Worm (Caenorhabditis elegans) whole organism, midembryonic: ENCODE data around the gene ugt-53.

Experiments
- T22C8.4 ChIP-seq: fragments of 200-800 bp; sonication (Bioruptor generic); IDR thresholded peaks from 2 replicates; pipeline ENCODE4 v1.3.6; 2022; ENCODE audit warnings: missing genetic modification characterization, missing compliant biosample characterization
- cog-1 ChIP-seq: sonication (generic microtip); optimal IDR thresholded peaks from 2 replicates; lab custom pipeline; 2016; ENCODE audit warnings: missing genetic modification characterization, missing compliant biosample characterization
- flt-1 ChIP-seq: fragments of 200-800 bp; sonication (Bioruptor generic); IDR thresholded peaks from 2 replicates; pipeline ENCODE4 v1.3.6; 2022; ENCODE audit warnings: missing genetic modification characterization, missing compliant biosample characterization
- klf-2 ChIP-seq: fragments of 200-800 bp; sonication (Bioruptor generic); conservative IDR thresholded peaks from 2 replicates; pipeline ENCODE4 v1.3.6; 2022; ENCODE audit warnings: missing genetic modification reagents, missing genetic modification characterization, missing compliant biosample characterization
- med-1 ChIP-seq: sonication (generic microtip); optimal IDR thresholded peaks from 2 replicates; lab custom pipeline; 2017; ENCODE audit warnings: missing genetic modification characterization, mild to moderate bottlenecking, missing compliant biosample characterization, antibody characterized with exemption, missing genetic modification reagents; ENCODE audit not compliant: insufficient read depth
- tab-1 ChIP-seq: fragments of 200-800 bp; sonication (Bioruptor generic); IDR thresholded peaks from 2 replicates; pipeline ENCODE4 v1.3.6; 2022; ENCODE audit warnings: missing genetic modification characterization, missing compliant biosample characterization
- ztf-23 ChIP-seq: fragments of 200-800 bp; sonication (Bioruptor generic); IDR thresholded peaks from 2 replicates; pipeline ENCODE4 v1.3.6; 2022; ENCODE audit warnings: missing genetic modification reagents, missing genetic modification characterization, missing compliant biosample characterization

DNA sequence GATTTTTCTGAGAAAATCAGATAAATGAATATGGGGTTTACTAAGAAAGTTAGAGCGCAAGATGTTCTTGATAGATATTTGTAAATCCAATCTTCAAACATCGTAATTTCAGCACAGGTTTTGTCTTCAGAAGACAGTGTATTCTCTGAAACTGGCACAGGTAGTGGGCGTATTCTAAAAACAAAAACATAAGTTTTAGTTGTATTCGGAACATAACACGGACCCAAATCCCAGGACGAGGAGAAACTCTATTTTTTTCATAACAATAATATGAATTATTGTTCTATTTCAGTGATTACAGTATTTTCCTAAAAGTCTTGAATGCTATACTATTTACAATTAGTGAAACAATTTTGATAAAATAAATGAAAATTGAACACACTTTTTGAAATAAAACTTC, 12.6 kb upstream of the ugt-53 start, which contains the start of gene srj-45:
- TF ChIP-seq flt-1 (GFP tag; lab: Robert Waterston, UW) (no peak), cog-1 (tag; lab: Kevin White, UChicago) (no peak), med-1 (GFP tag; lab: Kevin White, UChicago) (no peak), tab-1 (GFP tag; lab: Robert Waterston, UW) (no peak), T22C8.4 (GFP tag; lab: Robert Waterston, UW) (no peak), klf-2 (GFP tag; lab: Robert Waterston, UW) (no peak), ztf-23 (GFP tag; lab: Robert Waterston, UW) (no peak)
